Fruit fly (Drosophila melanogaster): Measurements from ENCODE around the gene chb.
A peak's percentile ranks its signal among the peaks of the same experiment; 100 is the strongest.

The chb gene

DNA sequence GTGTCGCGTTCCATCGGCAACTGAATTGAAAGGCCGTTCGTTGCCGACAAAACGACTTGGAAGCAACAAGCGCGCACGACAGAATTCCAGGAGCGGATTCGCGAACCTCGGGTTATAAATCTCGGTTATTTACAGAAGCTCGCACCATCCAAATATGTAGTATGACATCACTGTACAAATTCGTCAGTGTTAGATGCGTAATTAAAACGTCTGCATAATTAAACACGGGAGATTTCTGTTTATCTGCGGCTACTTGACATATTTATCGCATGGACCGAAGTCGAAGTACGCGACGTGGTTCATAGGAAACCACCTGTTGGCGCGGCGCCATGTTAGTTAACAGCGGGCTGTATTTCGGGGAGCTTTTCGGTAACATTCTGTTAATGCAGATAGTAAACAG, 748 bp upstream of the chb start, which contains the start of gene Ac78C:
Ac78C (minus strand) TSS at position 26 of the 400 bp plus-strand sequence.
- TF ChIP-seq lola (GFP tag; optimal IDR thresholded peaks at IDR 0.05), result no peak
- peak; percentile 46 for TF ChIP-seq GATAd (GFP tag; optimal IDR thresholded peaks at IDR 0.05)
- peak; percentile 82 for TF ChIP-seq ey (GFP tag; optimal IDR thresholded peaks at IDR 0.05)
- peak; percentile 46 for TF ChIP-seq psq (GFP tag; optimal IDR thresholded peaks at IDR 0.05)
- no peak for TF ChIP-seq Dfd (GFP tag; optimal IDR thresholded peaks at IDR 0.05)
- no peak for TF ChIP-seq brk (GFP tag; optimal IDR thresholded peaks at IDR 0.05)
- TF ChIP-seq HLH106 (tag; optimal IDR thresholded peaks at IDR 0.05), result peak; percentile 89
- TF ChIP-seq foxo (GFP tag; optimal IDR thresholded peaks at IDR 0.05), result peak; percentile 56 to 89
- TF ChIP-seq Hr83 (GFP tag; optimal IDR thresholded peaks at IDR 0.05; ENCODE audit: poor library complexity, severe bottlenecking), result peak; percentile 43
- TF ChIP-seq jim (GFP tag; optimal IDR thresholded peaks at IDR 0.05), result no peak
- TF ChIP-seq CG32264 (GFP tag; optimal IDR thresholded peaks at IDR 0.05), result peak; percentile 62
- TF ChIP-seq rgr (GFP tag; optimal IDR thresholded peaks at IDR 0.05), result peak; percentile 87
- no peak for TF ChIP-seq dl (GFP tag; optimal IDR thresholded peaks at IDR 0.05; ENCODE audit: insufficient read depth in 1 of 2, partially characterized antibody in 2 of 2)
- peak; percentile 81 for TF ChIP-seq OdsH (GFP tag; optimal IDR thresholded peaks at IDR 0.05)
- peak; percentile 67 for TF ChIP-seq dmrt93B (GFP tag; optimal IDR thresholded peaks at IDR 0.05)
- TF ChIP-seq pan (optimal IDR thresholded peaks at IDR 0.05), result no peak
- TF ChIP-seq Vsx2 (GFP tag; optimal IDR thresholded peaks at IDR 0.05; ENCODE audit: partially characterized antibody), result peak; percentile 9
- no peak for TF ChIP-seq Hr78 (GFP tag; optimal IDR thresholded peaks at IDR 0.05)
- peak; percentile 75 for TF ChIP-seq sv (GFP tag; optimal IDR thresholded peaks at IDR 0.05)
- TF ChIP-seq Sp1 (GFP tag; optimal IDR thresholded peaks at IDR 0.05), result peak; percentile 82
- peak; percentile 52 for TF ChIP-seq Mio (GFP tag; optimal IDR thresholded peaks at IDR 0.05)
- TF ChIP-seq woc (GFP tag; optimal IDR thresholded peaks at IDR 0.05), result no peak
- peak; percentile 18 for TF ChIP-seq Jra (GFP tag; optimal IDR thresholded peaks at IDR 0.05)
- no peak for TF ChIP-seq usp (GFP tag; optimal IDR thresholded peaks at IDR 0.05)
- peak; percentile 97 for TF ChIP-seq h (GFP tag; optimal IDR thresholded peaks at IDR 0.05)
- TF ChIP-seq Rel (GFP tag; optimal IDR thresholded peaks at IDR 0.05), result no peak
- TF ChIP-seq Rel (tag; optimal IDR thresholded peaks at IDR 0.05), result no peak
- no peak for TF ChIP-seq dsf (GFP tag; optimal IDR thresholded peaks at IDR 0.05; ENCODE audit: borderline replicate concordance)
- peak; percentile 88 for TF ChIP-seq Hnf4 (GFP tag; optimal IDR thresholded peaks at IDR 0.05)
- TF ChIP-seq sage (GFP tag; optimal IDR thresholded peaks at IDR 0.05), result peak; percentile 39
- TF ChIP-seq Myc (optimal IDR thresholded peaks at IDR 0.05), result no peak
- no peak for TF ChIP-seq tai (GFP tag; optimal IDR thresholded peaks at IDR 0.05)
- TF ChIP-seq CrebA (GFP tag; optimal IDR thresholded peaks at IDR 0.05; ENCODE audit: borderline replicate concordance), result peak; percentile 28
- TF ChIP-seq Dif (GFP tag; optimal IDR thresholded peaks at IDR 0.05; ENCODE audit: partially characterized antibody), result no peak
- TF ChIP-seq Abd-B (GFP tag; optimal IDR thresholded peaks at IDR 0.05), result no peak
- peak; percentile 92 for TF ChIP-seq fru (GFP tag; optimal IDR thresholded peaks at IDR 0.05)
- TF ChIP-seq CG9705 (GFP tag; optimal IDR thresholded peaks at IDR 0.05), result peak; percentile 82
- TF ChIP-seq N (GFP tag; optimal IDR thresholded peaks at IDR 0.05), result no peak
- peak; percentile 90 for TF ChIP-seq br (GFP tag; optimal IDR thresholded peaks at IDR 0.05)

dm6 chr3L:21174962-21175361, 2.3 kb downstream of the chb start:
- no peak for TF ChIP-seq sv (GFP tag; optimal IDR thresholded peaks at IDR 0.05)
- TF ChIP-seq h (GFP tag; optimal IDR thresholded peaks at IDR 0.05), result no peak
- no peak for TF ChIP-seq jim (GFP tag; optimal IDR thresholded peaks at IDR 0.05)
- no peak for TF ChIP-seq CG9705 (GFP tag; optimal IDR thresholded peaks at IDR 0.05)
- TF ChIP-seq woc (GFP tag; optimal IDR thresholded peaks at IDR 0.05), result no peak
- no peak for TF ChIP-seq Hr78 (GFP tag; optimal IDR thresholded peaks at IDR 0.05)
- TF ChIP-seq foxo (GFP tag; optimal IDR thresholded peaks at IDR 0.05), result no peak
- TF ChIP-seq Mio (GFP tag; optimal IDR thresholded peaks at IDR 0.05), result no peak
- TF ChIP-seq Myc (optimal IDR thresholded peaks at IDR 0.05), result no peak
- no peak for TF ChIP-seq br (GFP tag; optimal IDR thresholded peaks at IDR 0.05)
- no peak for TF ChIP-seq dsf (GFP tag; optimal IDR thresholded peaks at IDR 0.05; ENCODE audit: borderline replicate concordance)
- TF ChIP-seq dmrt93B (GFP tag; optimal IDR thresholded peaks at IDR 0.05), result no peak
- TF ChIP-seq psq (GFP tag; optimal IDR thresholded peaks at IDR 0.05), result no peak
- no peak for TF ChIP-seq CrebA (GFP tag; optimal IDR thresholded peaks at IDR 0.05; ENCODE audit: borderline replicate concordance)
- TF ChIP-seq Dif (GFP tag; optimal IDR thresholded peaks at IDR 0.05; ENCODE audit: partially characterized antibody), result no peak
- no peak for TF ChIP-seq tai (GFP tag; optimal IDR thresholded peaks at IDR 0.05)
- no peak for TF ChIP-seq HLH106 (tag; optimal IDR thresholded peaks at IDR 0.05)
- no peak for TF ChIP-seq Sp1 (GFP tag; optimal IDR thresholded peaks at IDR 0.05)

Data from whole organism, wandering third instar larva.